Worm (Caenorhabditis elegans): ENCODE measurements around the gene T23F2.4.

- no peak for TF ChIP-seq him-1 (tag; optimal IDR thresholded peaks at IDR 0.05)
- TF ChIP-seq W03F9.2 (tag; optimal IDR thresholded peaks at IDR 0.05) = no peak
Measured at ce11 chrX:5552652-5553051, 37.8 kb upstream of the T23F2.4 start, which contains the start of gene ifta-1.

All from whole organism, L4/young adult.